Worm (Caenorhabditis elegans) whole organism, L4 larva: ENCODE measurements around the gene cyp-31A2.
"Not testable (repeated sequence)": the region's sequence is repeated elsewhere in the genome, so short reads cannot be mapped to it uniquely, and the experiment has no call there.

Experiments used
- F37D6.2 ChIP-seq: sonication (generic microtip); optimal IDR thresholded peaks from 2 replicates; lab custom pipeline; 2016; ENCODE audit warnings: mild to moderate bottlenecking, missing genetic modification characterization, missing compliant biosample characterization
- F49E8.2 ChIP-seq: sonication (generic microtip); optimal IDR thresholded peaks from 2 replicates; lab custom pipeline; 2016; ENCODE audit warnings: missing compliant biosample characterization, mild to moderate bottlenecking, missing genetic modification characterization, borderline replicate concordance
- Y105C5A.15 ChIP-seq: fragments of 200-800 bp; sonication (Bioruptor generic); IDR thresholded peaks from 2 replicates; pipeline ENCODE4 v1.3.6; 2022; ENCODE audit warnings: missing genetic modification characterization, missing compliant biosample characterization
- Y48G9A.11 ChIP-seq: fragments of 200-800 bp; sonication (Bioruptor generic); IDR thresholded peaks from 2 replicates; pipeline ENCODE4 v1.3.6; 2022; ENCODE audit warnings: missing genetic modification reagents, missing genetic modification characterization, missing compliant biosample characterization
- attf-4 ChIP-seq: sonication (generic microtip); optimal IDR thresholded peaks from 3 replicates; lab custom pipeline; 2017; ENCODE audit warnings: missing biosample characterization, missing genetic modification characterization
- ceh-20 ChIP-seq: fragments of 200-800 bp; sonication (Bioruptor generic); IDR thresholded peaks from 2 replicates; pipeline ENCODE4 v1.3.6; 2022; ENCODE audit warnings: missing genetic modification reagents, missing genetic modification characterization, missing compliant biosample characterization
- ces-1 ChIP-seq: fragments of 150-350 bp; sonication (generic microtip); optimal IDR thresholded peaks from 4 replicates; lab custom pipeline; 2014; ENCODE audit warnings: missing biosample characterization, missing genetic modification reagents, missing genetic modification characterization
- ctbp-1 ChIP-seq: fragments of 200-800 bp; sonication (Bioruptor generic); IDR thresholded peaks from 2 replicates; pipeline ENCODE4 v1.3.6; 2022; ENCODE audit warnings: missing genetic modification reagents, missing genetic modification characterization, missing compliant biosample characterization
- daf-12 ChIP-seq: fragments of 150-350 bp; optimal IDR thresholded peaks from 2 replicates; lab custom pipeline; 2014; ENCODE audit warnings: missing biosample characterization, missing genetic modification reagents, missing genetic modification characterization
- dmd-8 ChIP-seq: fragments of 200-800 bp; sonication (Bioruptor generic); IDR thresholded peaks from 2 replicates; pipeline ENCODE4 v1.3.6; 2022; ENCODE audit warnings: missing genetic modification characterization, missing compliant biosample characterization
- fkh-10 ChIP-seq: fragments of 150-350 bp; optimal IDR thresholded peaks from 2 replicates; lab custom pipeline; 2014; ENCODE audit warnings: missing biosample characterization, missing genetic modification reagents, missing genetic modification characterization
- gei-8 ChIP-seq: fragments of 200-800 bp; sonication (Bioruptor generic); optimal IDR thresholded peaks from 2 replicates; lab custom pipeline; 2018; ENCODE audit warnings: mild to moderate bottlenecking, missing genetic modification characterization, missing compliant biosample characterization
- hlh-30 ChIP-seq: sonication (generic microtip); optimal IDR thresholded peaks from 2 replicates; lab custom pipeline; 2017; ENCODE audit warnings: antibody characterized with exemption, mild to moderate bottlenecking, missing genetic modification characterization, missing compliant biosample characterization; ENCODE audit not compliant: insufficient read depth
- hmg-1.1 ChIP-seq: fragments of 200-800 bp; sonication (Bioruptor generic); IDR thresholded peaks from 2 replicates; pipeline ENCODE4 v1.3.6; 2022; ENCODE audit warnings: missing genetic modification reagents, missing genetic modification characterization, missing compliant biosample characterization
- lin-1 ChIP-seq: fragments of 200-800 bp; sonication (Bioruptor generic); IDR thresholded peaks from 2 replicates; pipeline ENCODE4 v1.3.6; 2022; ENCODE audit warnings: missing genetic modification reagents, missing genetic modification characterization, missing compliant biosample characterization
- lin-15B ChIP-seq: fragments of 150-350 bp; sonication (generic microtip); optimal IDR thresholded peaks from 3 replicates; lab custom pipeline; 2014; ENCODE audit warnings: missing biosample characterization, missing genetic modification characterization
- lin-29 ChIP-seq: fragments of 200-800 bp; sonication (Bioruptor generic); IDR thresholded peaks from 2 replicates; pipeline ENCODE4 v1.3.6; 2022; ENCODE audit warnings: missing genetic modification reagents, missing genetic modification characterization, missing compliant biosample characterization
- lir-3 ChIP-seq: sonication (generic microtip); optimal IDR thresholded peaks from 2 replicates; lab custom pipeline; 2016; ENCODE audit warnings: mild to moderate bottlenecking, missing genetic modification characterization, missing compliant biosample characterization
- madf-5 ChIP-seq, 2 experiments: fragments of 200-800 bp; sonication (Bioruptor generic); IDR thresholded peaks; 2 replicates each; pipeline ENCODE4 v1.3.6; 2022; ENCODE audit warnings: missing compliant biosample characterization in 2 of 2, missing genetic modification characterization in 2 of 2
- mep-1 ChIP-seq: fragments of 150-350 bp; sonication (generic microtip); optimal IDR thresholded peaks from 3 replicates; lab custom pipeline; 2014; ENCODE audit warnings: missing biosample characterization, missing genetic modification characterization
- mes-2 ChIP-seq: sonication (generic microtip); optimal IDR thresholded peaks from 2 replicates; lab custom pipeline; 2016; ENCODE audit warnings: missing genotype, mild to moderate bottlenecking, missing genetic modification characterization, missing compliant biosample characterization; ENCODE audit not compliant: poor library complexity, severe bottlenecking
- nhr-11 ChIP-seq: fragments of 150-350 bp; optimal IDR thresholded peaks from 2 replicates; lab custom pipeline; 2014; ENCODE audit warnings: missing biosample characterization, missing genetic modification characterization
- nhr-28 ChIP-seq: fragments of 150-350 bp; optimal IDR thresholded peaks from 2 replicates; lab custom pipeline; 2014; ENCODE audit warnings: missing biosample characterization, missing genetic modification characterization
- nhr-41 ChIP-seq: fragments of 200-800 bp; sonication (Bioruptor generic); IDR thresholded peaks from 2 replicates; pipeline ENCODE4 v1.3.6; 2022; ENCODE audit warnings: missing genetic modification reagents, missing genetic modification characterization, missing compliant biosample characterization
- nhr-6 ChIP-seq: fragments of 150-350 bp; optimal IDR thresholded peaks from 2 replicates; lab custom pipeline; 2014; ENCODE audit warnings: missing biosample characterization, missing genetic modification characterization
- set-16 ChIP-seq: fragments of 200-800 bp; sonication (Bioruptor generic); IDR thresholded peaks from 2 replicates; pipeline ENCODE4 v1.3.6; 2022; ENCODE audit warnings: missing genetic modification reagents, missing genetic modification characterization, missing compliant biosample characterization
- snpc-4 ChIP-seq: fragments of 150-350 bp; optimal IDR thresholded peaks from 2 replicates; lab custom pipeline; 2014; ENCODE audit warnings: missing biosample characterization, missing genetic modification characterization
- unc-39 ChIP-seq: sonication (generic microtip); optimal IDR thresholded peaks from 2 replicates; lab custom pipeline; 2017; ENCODE audit warnings: missing biosample characterization, missing genetic modification characterization
- unc-62 ChIP-seq, 3 experiments: fragments of 150-350 bp in 1 of 3; sonication (generic microtip); optimal IDR thresholded peaks in 2 of 3; peaks in 1 of 3; 1 replicate in 1 of 3; 2 replicates in 2 of 3; lab custom pipeline; 2014 to 2017; ENCODE audit warnings: missing biosample characterization in 3 of 3, missing genetic modification characterization in 3 of 3, missing genetic modification reagents in 3 of 3, missing genotype in 1 of 3
- vab-7 ChIP-seq: fragments of 200-800 bp; sonication (Bioruptor generic); IDR thresholded peaks from 2 replicates; pipeline ENCODE4 v1.3.6; 2022; ENCODE audit warnings: missing genetic modification reagents, missing genetic modification characterization, missing compliant biosample characterization
- zfp-3 ChIP-seq: fragments of 200-800 bp; sonication (Bioruptor generic); conservative IDR thresholded peaks from 2 replicates; pipeline ENCODE4 v1.3.6; 2022; ENCODE audit warnings: missing genetic modification reagents, missing genetic modification characterization, missing compliant biosample characterization
- ztf-11 ChIP-seq: fragments of 150-350 bp; optimal IDR thresholded peaks from 2 replicates; lab custom pipeline; 2014; ENCODE audit warnings: missing biosample characterization, missing genetic modification characterization

cyp-31A2 gene

DNA sequence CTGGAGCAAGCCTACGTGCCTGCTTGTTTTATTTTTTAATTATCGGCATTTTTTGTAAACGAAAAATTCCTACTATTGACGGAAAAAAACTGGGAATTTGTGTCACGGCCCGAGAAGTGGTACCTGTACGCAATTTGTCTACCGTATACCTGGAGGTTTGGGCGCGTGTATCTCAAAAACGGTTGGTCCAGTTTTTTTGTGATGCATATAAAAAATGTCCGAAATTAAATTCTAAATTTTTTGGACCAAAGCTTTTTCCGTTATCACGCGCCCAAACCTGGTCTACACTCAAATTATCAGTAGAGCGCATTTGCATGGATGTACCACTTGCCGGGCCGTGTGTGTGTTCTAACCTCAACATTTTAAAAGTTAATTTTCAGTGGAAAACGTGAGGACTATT, 13.0 kb downstream of the cyp-31A2 start, which contains the start of gene F22B3.5:
TSS of gene F22B3.5 (minus strand) at position 101 of the 400 bp plus-strand sequence.
- TF ChIP-seq zfp-3 (GFP tag; lab: Robert Waterston, UW); attf-4 (tag; lab: Kevin White, UChicago); ztf-11 (tag; lab: Kevin White, UChicago): not testable (repeated sequence)

DNA sequence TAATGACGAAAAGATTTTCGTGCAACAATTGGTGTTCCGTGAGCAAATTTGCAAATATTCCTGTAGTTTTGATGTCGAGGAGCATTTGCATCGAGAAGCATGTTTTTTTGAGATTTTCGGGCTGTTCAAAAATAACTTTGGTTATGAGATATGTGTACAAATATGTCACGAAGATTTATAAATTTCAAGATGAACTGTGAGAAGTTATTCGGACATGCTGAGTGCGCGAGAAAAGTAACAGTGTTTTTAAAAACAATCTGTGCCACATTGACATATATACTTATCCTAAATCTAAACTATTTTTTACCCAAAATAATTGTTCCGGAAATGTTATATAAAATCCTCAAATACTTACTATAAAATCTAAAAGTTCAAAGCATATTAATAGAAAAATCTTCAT, 17.9 kb downstream of the cyp-31A2 start, which contains the start of gene F22B3.7:
TSS of gene F22B3.7 (minus strand) at position 101 of the 400 bp plus-strand sequence.
- no peak for TF ChIP-seq lin-15B
- TF ChIP-seq unc-39 (tag; lab: Kevin White, UChicago): no peak
- TF ChIP-seq snpc-4 (tag; lab: Kevin White, UChicago): no peak
- TF ChIP-seq hlh-30 (tag; lab: Kevin White, UChicago): no peak

DNA sequence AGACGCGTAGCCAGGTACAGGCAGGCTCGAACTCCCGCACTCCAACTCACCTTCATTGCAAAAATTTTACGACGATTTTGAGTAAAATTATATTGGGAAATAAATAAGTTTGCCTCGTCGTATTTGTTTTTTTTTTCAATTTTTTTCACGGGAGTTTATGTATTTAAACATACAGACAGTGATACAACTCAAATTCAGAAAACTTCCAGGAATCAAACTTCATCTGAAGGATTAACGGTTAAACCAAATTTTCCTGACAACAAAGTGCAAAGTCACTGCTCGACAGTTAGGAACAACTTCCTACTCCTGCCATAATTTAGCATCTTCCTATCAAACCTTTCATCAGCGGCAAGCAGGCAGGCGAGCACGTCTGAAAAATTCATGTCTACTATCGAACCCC, 21.1 kb downstream of the cyp-31A2 start, which contains the start of gene F22B3.8:
TSS of gene F22B3.8 (minus strand) at position 101 of the 400 bp plus-strand sequence.
- no peak for TF ChIP-seq nhr-6 (tag; lab: Kevin White, UChicago)
- peak in 1 of 2 experiments; percentile 39 for TF ChIP-seq unc-62 (GFP tag; optimal IDR thresholded peaks at IDR 0.05 in 1 of 2; lab: Kevin White, UChicago)
- TF ChIP-seq unc-62 (tag; optimal IDR thresholded peaks at IDR 0.05; lab: Kevin White, UChicago): no peak

DNA sequence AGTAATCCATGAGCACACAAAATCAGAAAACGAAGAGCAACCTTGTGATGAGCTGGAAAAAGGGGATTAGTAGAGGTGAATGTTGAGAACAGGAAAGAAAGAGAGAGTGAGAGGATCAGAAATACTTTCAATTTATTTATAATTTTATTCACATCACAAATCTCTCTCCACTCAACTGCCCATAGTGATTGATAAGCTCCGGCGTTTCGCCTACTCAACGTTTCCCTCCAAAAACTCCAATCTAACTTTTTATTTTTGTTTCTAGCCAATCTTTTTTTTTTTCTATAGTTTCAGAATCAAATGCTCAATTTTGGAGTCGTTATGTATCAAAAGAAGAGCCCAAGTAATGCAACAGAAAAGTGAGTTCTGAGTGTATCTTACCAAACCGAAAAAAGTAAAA, 21.7 kb downstream of the cyp-31A2 start, which contains the start of gene kin-4:
TSS of gene kin-4 (plus strand) at position 301 of the 400 bp plus-strand sequence.
- TF ChIP-seq Y105C5A.15 (GFP tag; lab: Robert Waterston, UW): no peak
- TF ChIP-seq nhr-11 (tag; lab: Kevin White, UChicago): no peak
- TF ChIP-seq mes-2 (tag; lab: Kevin White, UChicago): no peak
- TF ChIP-seq gei-8: no peak
- no peak for TF ChIP-seq dmd-8 (GFP tag; lab: Robert Waterston, UW)
- TF ChIP-seq vab-7: no peak
- no peak for TF ChIP-seq nhr-28 (tag; lab: Kevin White, UChicago)
- TF ChIP-seq nhr-41: no peak
- no peak for TF ChIP-seq lin-1 (GFP tag; lab: Robert Waterston, UW)
- no peak for TF ChIP-seq F37D6.2 (tag; lab: Kevin White, UChicago)
- no peak for TF ChIP-seq ztf-11 (tag; lab: Kevin White, UChicago)
- TF ChIP-seq hmg-1.1 (GFP tag; lab: Robert Waterston, UW): no peak
- no peak for TF ChIP-seq ceh-20 (GFP tag; lab: Robert Waterston, UW)
- TF ChIP-seq F49E8.2 (tag; lab: Kevin White, UChicago): no peak
- TF ChIP-seq daf-12 (tag; lab: Kevin White, UChicago): no peak
- no peak for TF ChIP-seq lir-3 (tag; lab: Kevin White, UChicago)
- no peak for TF ChIP-seq fkh-10 (GFP tag; lab: Kevin White, UChicago)
- TF ChIP-seq zfp-3 (GFP tag; lab: Robert Waterston, UW): no peak

DNA sequence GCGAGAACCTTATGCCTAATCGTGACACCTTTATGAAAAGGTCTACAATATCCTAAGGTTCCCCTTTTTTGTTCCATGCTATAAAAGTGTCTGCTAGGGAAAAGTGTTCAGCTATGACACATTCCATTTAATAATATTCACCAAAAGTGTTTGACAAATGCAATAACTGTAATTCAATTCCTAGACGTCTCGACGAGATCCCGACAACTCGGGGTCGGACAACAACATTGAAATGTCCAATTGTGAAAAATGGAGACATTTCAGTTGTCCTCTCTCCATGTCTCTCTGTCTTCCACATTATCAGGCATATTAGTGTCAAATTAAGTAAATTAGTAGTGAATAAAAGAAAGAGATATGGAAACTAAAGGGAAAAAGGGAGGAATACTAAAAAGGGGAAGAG, 27.7 kb downstream of the cyp-31A2 start:
- TF ChIP-seq madf-5 (GFP tag; IDR thresholded peaks at IDR 0.05; lab: Robert Waterston, UW) (no peak), lin-29 (GFP tag; lab: Robert Waterston, UW) (no peak), mep-1 (no peak), ctbp-1 (GFP tag; lab: Robert Waterston, UW) (0 out of 2 replicates have a peak, but pooled peaks have one; percentile 28), ces-1 (GFP tag; lab: Kevin White, UChicago) (peak; percentile 28), Y48G9A.11 (GFP tag; lab: Robert Waterston, UW) (no peak), set-16 (GFP tag; lab: Robert Waterston, UW) (no peak)
- TF ChIP-seq, all 104 proteins: peak for 2
